Fruit fly (Drosophila melanogaster) whole organism, pupa: ENCODE data around the gene CG15767.
A peak's percentile ranks its signal among the peaks of the same experiment; 100 is the strongest.

Experiments
- CG10348 ChIP-seq: fragments of 200-800 bp; sonication (Bioruptor generic); IDR thresholded peaks from 2 replicates; pipeline ENCODE4 v1.3.6; 2022; ENCODE audit warnings: missing biosample characterization, missing genetic modification characterization
- CG12605 ChIP-seq: fragments of 200-800 bp; sonication (Bioruptor generic); IDR thresholded peaks from 2 replicates; pipeline ENCODE4 v1.3.6; 2022; ENCODE audit warnings: missing biosample characterization, missing genetic modification characterization
- CG13204 ChIP-seq: fragments of 200-800 bp; sonication (Bioruptor generic); optimal IDR thresholded peaks from 2 replicates; lab custom pipeline; 2018; ENCODE audit warnings: missing biosample characterization, mild to moderate bottlenecking, missing genetic modification characterization, moderate library complexity
- CG14655 ChIP-seq: fragments of 200-800 bp; sonication (Bioruptor generic); optimal IDR thresholded peaks from 3 replicates; lab custom pipeline; 2017; ENCODE audit warnings: mild to moderate bottlenecking, missing biosample characterization, missing genetic modification reagents, missing genetic modification characterization
- CG15710 ChIP-seq: fragments of 200-800 bp; sonication (Bioruptor generic); optimal IDR thresholded peaks from 2 replicates; lab custom pipeline; 2018; ENCODE audit warnings: missing biosample characterization, mild to moderate bottlenecking, missing genetic modification characterization, moderate library complexity
- CG34367 ChIP-seq: fragments of 200-800 bp; sonication (Bioruptor generic); optimal IDR thresholded peaks from 2 replicates; lab custom pipeline; 2018; ENCODE audit warnings: missing biosample characterization, mild to moderate bottlenecking, missing genetic modification characterization
- CG4496 ChIP-seq: fragments of 200-800 bp; sonication (Bioruptor generic); IDR thresholded peaks from 3 replicates; pipeline ENCODE4 v1.3.6; 2022; ENCODE audit warnings: missing biosample characterization, missing genetic modification characterization
- CG8159 ChIP-seq: fragments of 200-800 bp; sonication (Bioruptor generic); optimal IDR thresholded peaks from 3 replicates; lab custom pipeline; 2018; ENCODE audit warnings: missing biosample characterization, mild to moderate bottlenecking, missing genetic modification characterization, moderate library complexity
- CG9948 ChIP-seq: fragments of 200-800 bp; sonication (Bioruptor generic); optimal IDR thresholded peaks from 2 replicates; lab custom pipeline; 2018; ENCODE audit warnings: missing biosample characterization, mild to moderate bottlenecking, missing genetic modification characterization, moderate library complexity
- EcR ChIP-seq: fragments of 200-800 bp; sonication (Bioruptor generic); optimal IDR thresholded peaks from 3 replicates; lab custom pipeline; 2019; ENCODE audit warnings: missing biosample characterization, missing genetic modification characterization, mild to moderate bottlenecking, moderate library complexity, missing genetic modification reagents
- Pif1A ChIP-seq: fragments of 200-800 bp; sonication (Bioruptor generic); optimal IDR thresholded peaks from 3 replicates; lab custom pipeline; 2016; ENCODE audit warnings: missing biosample characterization, missing genetic modification characterization
- Snoo ChIP-seq: fragments of 200-800 bp; sonication (Bioruptor generic); optimal IDR thresholded peaks from 3 replicates; lab custom pipeline; 2017; ENCODE audit warnings: missing biosample characterization, mild to moderate bottlenecking, missing genetic modification characterization, inconsistent platforms
- fd96Ca ChIP-seq: fragments of 200-800 bp; sonication (Bioruptor generic); IDR thresholded peaks from 3 replicates; pipeline ENCODE4 v1.3.6; 2022; ENCODE audit warnings: missing biosample characterization, missing genetic modification characterization
- rn ChIP-seq: fragments of 200-800 bp; sonication (Bioruptor generic); IDR thresholded peaks from 2 replicates; pipeline ENCODE4 v1.3.6; 2022; ENCODE audit warnings: missing biosample characterization, missing genetic modification characterization

dm6 chrX:5745840-5746815 is 43.2 kb upstream of the CG15767 start:
- peak; percentile 73 for TF ChIP-seq CG8159 (tag; lab: Kevin White, UChicago)
- peak; percentile 71 for TF ChIP-seq Pif1A (GFP tag; lab: Kevin White, UChicago)
- TF ChIP-seq CG4496: peak; percentile 92
- peak; percentile 56 for TF ChIP-seq CG9948
- no peak; the same call in 1 of the 2 replicates for TF ChIP-seq CG10348
- TF ChIP-seq CG34367 (tag; lab: Kevin White, UChicago): peak; percentile 69
- no peak for TF ChIP-seq EcR (GFP tag; lab: Kevin White, UChicago)
- TF ChIP-seq fd96Ca (GFP tag; lab: Robert Waterston, UW): peak; percentile 87
- peak; percentile 69 for TF ChIP-seq CG15710
- TF ChIP-seq Snoo (tag; lab: Kevin White, UChicago): peak; percentile 66
- TF ChIP-seq CG12605: peak; percentile 86
- TF ChIP-seq CG14655 (GFP tag; lab: Kevin White, UChicago): peak; percentile 76
- peak; percentile 75; the same call in 1 of the 2 replicates for TF ChIP-seq rn
- TF ChIP-seq CG13204 (GFP tag; lab: Kevin White, UChicago): no peak
